ENCODE assay signal across 2 fruit fly cellular contexts in the genomic region with DNA sequence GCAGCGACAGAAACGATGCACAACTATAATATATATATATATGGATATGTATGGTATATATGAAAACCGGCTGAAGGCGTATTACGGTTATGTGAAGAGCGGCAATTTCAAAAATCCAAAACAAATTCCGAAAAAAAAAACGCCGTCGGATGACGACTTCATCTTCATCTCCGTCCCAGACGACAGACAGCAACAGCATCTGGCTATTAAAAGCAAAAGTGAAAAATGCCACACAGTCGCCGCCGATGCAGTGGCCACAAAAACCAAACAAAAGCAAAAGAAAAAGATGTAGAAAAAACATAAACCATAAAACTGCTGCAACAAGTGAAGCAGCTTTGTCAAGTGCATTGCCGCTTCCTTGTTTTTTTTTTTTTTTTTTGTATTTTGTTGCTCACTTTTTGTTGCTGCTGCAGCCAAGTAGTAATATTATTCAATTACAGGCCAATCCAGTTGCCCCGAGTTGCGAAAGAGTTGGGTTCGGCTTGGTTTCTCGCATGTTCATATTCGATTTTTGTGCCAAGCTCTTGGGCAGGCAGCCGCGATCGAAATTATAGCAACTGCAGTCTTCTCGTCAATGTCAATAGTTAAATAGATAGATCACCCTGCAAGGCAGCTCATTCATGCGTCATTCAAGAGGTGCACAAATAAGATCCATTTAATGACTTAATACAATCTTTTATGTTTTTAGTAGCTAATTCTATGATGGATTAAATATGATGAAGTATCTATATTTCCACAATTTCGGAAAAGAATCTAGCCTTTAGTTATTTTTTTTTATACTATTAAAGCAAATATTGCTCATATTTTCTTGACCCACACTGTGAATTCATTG.
TF ChIP-seq lines count a peak whose summit lies in the region.

No protein-coding gene starts in this region.

TF ChIP-seq in whole organism, embryonic, 481 proteins besides CTCF, POLR2A, EP300 and RAD21 (continued from another document and continues in another):
- no peak for TF ChIP-seq ash1 (GFP tag; optimal IDR thresholded peaks at IDR 0.05; lab: Kevin White, UChicago)
- no peak for TF ChIP-seq ewg (GFP tag; optimal IDR thresholded peaks at IDR 0.05; lab: Kevin White, UChicago)
- peak; percentile 25 for TF ChIP-seq CG12391 (tag; optimal IDR thresholded peaks at IDR 0.05; lab: Kevin White, UChicago)
- TF ChIP-seq crp (GFP tag; optimal IDR thresholded peaks at IDR 0.05; lab: Kevin White, UChicago) = no peak
- no peak for TF ChIP-seq CG10366 (GFP tag; IDR thresholded peaks at IDR 0.05; lab: Robert Waterston, UW)
- TF ChIP-seq dm (GFP tag; optimal IDR thresholded peaks at IDR 0.05; lab: Kevin White, UChicago) = no peak
- peak; percentile 23 for TF ChIP-seq CG6254 (GFP tag; optimal IDR thresholded peaks at IDR 0.05; lab: Kevin White, UChicago)
- no peak for TF ChIP-seq CG9609 (GFP tag; optimal IDR thresholded peaks at IDR 0.05; lab: Kevin White, UChicago)
- no peak for TF ChIP-seq CG7372 (GFP tag; IDR thresholded peaks at IDR 0.05; lab: Robert Waterston, UW)
- no peak for TF ChIP-seq dati (GFP tag; IDR thresholded peaks at IDR 0.05; lab: Robert Waterston, UW)
- TF ChIP-seq vvl (GFP tag; IDR thresholded peaks at IDR 0.05; lab: Robert Waterston, UW) = no peak
- no peak for TF ChIP-seq Awh (GFP tag; IDR thresholded peaks at IDR 0.05; lab: Robert Waterston, UW)
- TF ChIP-seq HLH54F (GFP tag; optimal IDR thresholded peaks at IDR 0.05; lab: Kevin White, UChicago) = no peak
- TF ChIP-seq CG34422 (GFP tag; IDR thresholded peaks at IDR 0.05; lab: Robert Waterston, UW) = no peak
- no peak for TF ChIP-seq CG12236 (GFP tag; optimal IDR thresholded peaks at IDR 0.05; lab: Kevin White, UChicago)
- TF ChIP-seq CG18599 (GFP tag; optimal IDR thresholded peaks at IDR 0.05; lab: Kevin White, UChicago) = no peak
- TF ChIP-seq Dad (GFP tag; optimal IDR thresholded peaks at IDR 0.05; lab: Kevin White, UChicago) = no peak
- no peak for TF ChIP-seq CG10565 (GFP tag; optimal IDR thresholded peaks at IDR 0.05; lab: Kevin White, UChicago)
- TF ChIP-seq Max (GFP tag; optimal IDR thresholded peaks at IDR 0.05; lab: Kevin White, UChicago) = no peak
- no peak for TF ChIP-seq aop (GFP tag; IDR thresholded peaks at IDR 0.05; lab: Robert Waterston, UW)
- no peak for TF ChIP-seq Xbp1 (GFP tag; optimal IDR thresholded peaks at IDR 0.05; lab: Kevin White, UChicago)
- TF ChIP-seq CG11696 (GFP tag; IDR thresholded peaks at IDR 0.05; lab: Robert Waterston, UW) = peak; percentile 58
- no peak for TF ChIP-seq trh (GFP tag; optimal IDR thresholded peaks at IDR 0.05; lab: Kevin White, UChicago)
- no peak for TF ChIP-seq disco-r (GFP tag; optimal IDR thresholded peaks at IDR 0.05; lab: Kevin White, UChicago)
- TF ChIP-seq cad (GFP tag; optimal IDR thresholded peaks at IDR 0.05; lab: Kevin White, UChicago) = no peak
- no peak for TF ChIP-seq Dref (GFP tag; IDR thresholded peaks at IDR 0.05; lab: Robert Waterston, UW)
- TF ChIP-seq CG7556 (GFP tag; optimal IDR thresholded peaks at IDR 0.05; lab: Kevin White, UChicago) = peak; percentile 1
- no peak for TF ChIP-seq CG1603 (tag; optimal IDR thresholded peaks at IDR 0.05; lab: Kevin White, UChicago)
- TF ChIP-seq fd102C (GFP tag; optimal IDR thresholded peaks at IDR 0.05; lab: Kevin White, UChicago) = no peak
- no peak for TF ChIP-seq Ets65A (GFP tag; lab: Kevin White, UChicago)
- no peak for TF ChIP-seq MBD-R2 (GFP tag; IDR thresholded peaks at IDR 0.05; lab: Robert Waterston, UW)
- no peak for TF ChIP-seq CG30431 (GFP tag; optimal IDR thresholded peaks at IDR 0.05; lab: Kevin White, UChicago)
- no peak for TF ChIP-seq pros (GFP tag; optimal IDR thresholded peaks at IDR 0.05; lab: Kevin White, UChicago)
- TF ChIP-seq CG17361 (GFP tag; IDR thresholded peaks at IDR 0.05; lab: Robert Waterston, UW) = no peak
- no peak for TF ChIP-seq CG18476 (GFP tag; optimal IDR thresholded peaks at IDR 0.05; lab: Kevin White, UChicago)
- TF ChIP-seq CG15479 (GFP tag; optimal IDR thresholded peaks at IDR 0.05; lab: Kevin White, UChicago) = no peak
- no peak for TF ChIP-seq ara (GFP tag; IDR thresholded peaks at IDR 0.05; lab: Robert Waterston, UW)
- TF ChIP-seq Elba2 (GFP tag; optimal IDR thresholded peaks at IDR 0.05; lab: Kevin White, UChicago) = no peak
- no peak for TF ChIP-seq pfk (GFP tag; optimal IDR thresholded peaks at IDR 0.05; lab: Kevin White, UChicago)
- TF ChIP-seq Bgb (GFP tag; IDR thresholded peaks at IDR 0.05; lab: Robert Waterston, UW; ENCODE audit: partially characterized antibody) = no peak
- TF ChIP-seq CG13123 (GFP tag; optimal IDR thresholded peaks at IDR 0.05; lab: Kevin White, UChicago) = no peak
- TF ChIP-seq Tbp (GFP tag; optimal IDR thresholded peaks at IDR 0.05; lab: Kevin White, UChicago) = no peak
- no peak for TF ChIP-seq CG14965 (GFP tag; optimal IDR thresholded peaks at IDR 0.05; lab: Kevin White, UChicago; ENCODE audit: borderline replicate concordance)
- no peak for TF ChIP-seq Hey (tag; optimal IDR thresholded peaks at IDR 0.05; lab: Kevin White, UChicago)
- no peak for TF ChIP-seq CG8290 (GFP tag; optimal IDR thresholded peaks at IDR 0.05; lab: Kevin White, UChicago)
- no peak for TF ChIP-seq CG8290 (tag; optimal IDR thresholded peaks at IDR 0.05; lab: Kevin White, UChicago)
- no peak for TF ChIP-seq CG10462 (GFP tag; optimal IDR thresholded peaks at IDR 0.05; lab: Kevin White, UChicago)
- TF ChIP-seq Ravus (GFP tag; IDR thresholded peaks at IDR 0.05; lab: Robert Waterston, UW) = no peak
- no peak for TF ChIP-seq CG6175 (GFP tag; IDR thresholded peaks at IDR 0.05; lab: Robert Waterston, UW)
- peak in 1 of 2 experiments; percentile 81 for TF ChIP-seq eve (GFP tag; optimal IDR thresholded peaks at IDR 0.05; lab: Kevin White, UChicago)
- TF ChIP-seq Hand (GFP tag; optimal IDR thresholded peaks at IDR 0.05; lab: Kevin White, UChicago) = no peak
- 0 out of 4 replicates have a peak, but pooled peaks have one; percentile 54 for TF ChIP-seq chinmo (GFP tag; IDR thresholded peaks at IDR 0.05; lab: Robert Waterston, UW; ENCODE audit: partially characterized antibody)
- TF ChIP-seq Sox100B (GFP tag; optimal IDR thresholded peaks at IDR 0.05; lab: Kevin White, UChicago) = peak; percentile 41
- no peak for TF ChIP-seq C15 (GFP tag; IDR thresholded peaks at IDR 0.05; lab: Robert Waterston, UW)
- peak; percentile 31 for TF ChIP-seq CG15269 (tag; optimal IDR thresholded peaks at IDR 0.05; lab: Kevin White, UChicago)
- no peak for TF ChIP-seq sim (GFP tag; IDR thresholded peaks at IDR 0.05; lab: Robert Waterston, UW)
- no peak for TF ChIP-seq CG10979 (tag; optimal IDR thresholded peaks at IDR 0.05; lab: Kevin White, UChicago)
- TF ChIP-seq CG15696 (tag; optimal IDR thresholded peaks at IDR 0.05; lab: Kevin White, UChicago) = no peak
- TF ChIP-seq D19A (tag; optimal IDR thresholded peaks at IDR 0.05; lab: Kevin White, UChicago) = no peak
- TF ChIP-seq CG9437 (GFP tag; optimal IDR thresholded peaks at IDR 0.05; lab: Kevin White, UChicago) = peak; percentile 7
- no peak for TF ChIP-seq croc (GFP tag; conservative IDR thresholded peaks at IDR 0.05; lab: Robert Waterston, UW)
- no peak for TF ChIP-seq Hr78 (GFP tag; optimal IDR thresholded peaks at IDR 0.05; lab: Kevin White, UChicago)
- no peak for TF ChIP-seq lbe (GFP tag; optimal IDR thresholded peaks at IDR 0.05; lab: Kevin White, UChicago)
- no peak for TF ChIP-seq bbx (GFP tag; IDR thresholded peaks at IDR 0.05; lab: Robert Waterston, UW; ENCODE audit: partially characterized antibody)

TF ChIP-seq in whole organism, prepupa, 60 proteins besides CTCF, POLR2A, EP300 and RAD21 (continued from another document):
- peak; percentile 15 to 44 for TF ChIP-seq ss (GFP tag; optimal IDR thresholded peaks at IDR 0.05; lab: Kevin White, UChicago)
- TF ChIP-seq vri (GFP tag; optimal IDR thresholded peaks at IDR 0.05; lab: Kevin White, UChicago) = no peak
- TF ChIP-seq Smox (GFP tag; optimal IDR thresholded peaks at IDR 0.05; lab: Kevin White, UChicago) = no peak
- no peak for TF ChIP-seq CG11902 (GFP tag; optimal IDR thresholded peaks at IDR 0.05; lab: Kevin White, UChicago)
- peak; percentile 19 for TF ChIP-seq CG8632 (GFP tag; optimal IDR thresholded peaks at IDR 0.05; lab: Kevin White, UChicago)
- peak; percentile 14 for TF ChIP-seq CG6808 (GFP tag; optimal IDR thresholded peaks at IDR 0.05; lab: Kevin White, UChicago)
- no peak for TF ChIP-seq CG11294 (GFP tag; IDR thresholded peaks at IDR 0.05; lab: Robert Waterston, UW)
- TF ChIP-seq CG9139 (GFP tag; optimal IDR thresholded peaks at IDR 0.05; lab: Kevin White, UChicago) = peak; percentile 28
- TF ChIP-seq Met (GFP tag; optimal IDR thresholded peaks at IDR 0.05; lab: Kevin White, UChicago) = no peak
- no peak for TF ChIP-seq Sox102F (GFP tag; optimal IDR thresholded peaks at IDR 0.05; lab: Kevin White, UChicago)
- no peak for TF ChIP-seq CG10631 (GFP tag; optimal IDR thresholded peaks at IDR 0.05; lab: Kevin White, UChicago)
- no peak for TF ChIP-seq CG8319 (GFP tag; optimal IDR thresholded peaks at IDR 0.05; lab: Kevin White, UChicago)
- peak; percentile 26 for TF ChIP-seq spab (GFP tag; optimal IDR thresholded peaks at IDR 0.05; lab: Kevin White, UChicago)
- peak; percentile 62 for TF ChIP-seq CG15336 (GFP tag; IDR thresholded peaks at IDR 0.05; lab: Robert Waterston, UW)
- no peak for TF ChIP-seq CG3919 (GFP tag; optimal IDR thresholded peaks at IDR 0.05; lab: Kevin White, UChicago)
- peak in 1 of 2 experiments; percentile 38 for TF ChIP-seq salr (GFP tag; optimal IDR thresholded peaks at IDR 0.05; lab: Kevin White, UChicago)
- TF ChIP-seq pdm3 (GFP tag; optimal IDR thresholded peaks at IDR 0.05; lab: Kevin White, UChicago) = peak; percentile 23
- TF ChIP-seq Eip93F (GFP tag; optimal IDR thresholded peaks at IDR 0.05; lab: Kevin White, UChicago) = no peak
- no peak for TF ChIP-seq Sox14 (GFP tag; optimal IDR thresholded peaks at IDR 0.05; lab: Kevin White, UChicago)
- TF ChIP-seq CG8119 (GFP tag; IDR thresholded peaks at IDR 0.05; lab: Robert Waterston, UW) = peak; percentile 72
- TF ChIP-seq OdsH (GFP tag; optimal IDR thresholded peaks at IDR 0.05; lab: Kevin White, UChicago) = peak; percentile 26
- TF ChIP-seq Hr38 (GFP tag; optimal IDR thresholded peaks at IDR 0.05; lab: Kevin White, UChicago) = no peak
- TF ChIP-seq Ets96B (tag; optimal IDR thresholded peaks at IDR 0.05; lab: Kevin White, UChicago) = no peak
- peak; percentile 19 for TF ChIP-seq Lpt (GFP tag; optimal IDR thresholded peaks at IDR 0.05; lab: Kevin White, UChicago)
- TF ChIP-seq CG10669 (GFP tag; optimal IDR thresholded peaks at IDR 0.05; lab: Kevin White, UChicago) = no peak
- peak; percentile 65 for TF ChIP-seq eg (GFP tag; IDR thresholded peaks at IDR 0.05; lab: Robert Waterston, UW)
- peak; percentile 32 for TF ChIP-seq dsx (GFP tag; optimal IDR thresholded peaks at IDR 0.05; lab: Kevin White, UChicago; ENCODE audit: poor library complexity, severe bottlenecking)
- peak; percentile 69 for TF ChIP-seq Hr4 (GFP tag; optimal IDR thresholded peaks at IDR 0.05; lab: Kevin White, UChicago)
- no peak for TF ChIP-seq Blimp-1 (GFP tag; optimal IDR thresholded peaks at IDR 0.05; lab: Kevin White, UChicago)
- no peak for TF ChIP-seq CG7368 (GFP tag; optimal IDR thresholded peaks at IDR 0.05; lab: Kevin White, UChicago)
